Worm (Caenorhabditis elegans): ENCODE measurements around the gene ZK632.10.
A peak's percentile ranks its signal among the peaks of the same experiment; 100 is the strongest.

The ZK632.10 gene

ce11 chrIII:9850877-9851276 is 23.4 kb upstream of the ZK632.10 start:
- no peak for TF ChIP-seq ceh-43 (GFP tag; optimal IDR thresholded peaks at IDR 0.05)
- no peak for TF ChIP-seq nhr-237 (tag; optimal IDR thresholded peaks at IDR 0.05)
- TF ChIP-seq sem-2 (GFP tag; optimal IDR thresholded peaks at IDR 0.05) = no peak
- TF ChIP-seq ceh-83 (GFP tag; optimal IDR thresholded peaks at IDR 0.05) = no peak
- no peak for TF ChIP-seq sptf-1 (tag; optimal IDR thresholded peaks at IDR 0.05)

- TF ChIP-seq cnd-1 (tag; optimal IDR thresholded peaks at IDR 0.05) (no peak), lin-32 (GFP tag; optimal IDR thresholded peaks at IDR 0.05) (no peak), blmp-1 (tag; optimal IDR thresholded peaks at IDR 0.05) (no peak), hlh-1 (tag; optimal IDR thresholded peaks at IDR 0.05) (no peak), elt-3 (tag; optimal IDR thresholded peaks at IDR 0.05) (no peak), mep-1 (tag; optimal IDR thresholded peaks at IDR 0.05) (no peak), mab-5 (tag; optimal IDR thresholded peaks at IDR 0.05) (no peak), unc-120 (tag; optimal IDR thresholded peaks at IDR 0.05; ENCODE audit: poor library complexity, severe bottlenecking) (no peak), pha-4 (tag; optimal IDR thresholded peaks at IDR 0.05) (no peak), sem-2 (GFP tag; optimal IDR thresholded peaks at IDR 0.05) (no peak), nhr-28 (tag; optimal IDR thresholded peaks at IDR 0.05) (no peak), unc-62 (GFP tag; optimal IDR thresholded peaks at IDR 0.05) (no peak)
Observed at ce11 chrIII:9849950-9850349, 22.4 kb upstream of the ZK632.10 start.

DNA sequence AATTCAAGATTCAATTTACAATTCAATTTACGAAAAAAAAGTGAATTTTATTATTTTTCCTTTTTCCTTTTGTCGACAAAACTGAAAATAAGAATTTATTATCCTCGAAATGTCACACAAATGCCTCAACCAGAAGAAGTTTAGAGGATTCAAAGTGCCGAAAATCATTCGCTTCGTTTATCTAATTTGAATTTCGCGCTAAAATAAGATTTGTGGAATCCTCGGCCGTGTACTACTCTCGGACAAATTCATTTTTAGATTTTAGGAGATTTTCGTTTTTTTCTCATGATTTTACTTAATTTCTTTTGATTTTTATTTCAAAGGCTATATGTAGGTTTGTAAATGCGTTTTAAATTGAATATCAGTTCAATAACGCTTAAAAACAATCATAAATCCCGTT is 21.1 kb upstream of the ZK632.10 start:
- TF ChIP-seq lin-32 (GFP tag; optimal IDR thresholded peaks at IDR 0.05) (no peak), sem-2 (GFP tag; optimal IDR thresholded peaks at IDR 0.05) (no peak), ceh-43 (GFP tag; optimal IDR thresholded peaks at IDR 0.05) (no peak), flh-1 (GFP tag; optimal IDR thresholded peaks at IDR 0.05) (no peak), mab-5 (tag; optimal IDR thresholded peaks at IDR 0.05) (no peak), cnd-1 (tag; optimal IDR thresholded peaks at IDR 0.05) (no peak), pha-4 (tag; optimal IDR thresholded peaks at IDR 0.05) (no peak), nhr-2 (tag; optimal IDR thresholded peaks at IDR 0.05) (no peak), nhr-76 (tag; optimal IDR thresholded peaks at IDR 0.05) (no peak), ztf-11 (tag; optimal IDR thresholded peaks at IDR 0.05) (no peak), lin-13 (tag; optimal IDR thresholded peaks at IDR 0.05) (no peak), tbx-8 (GFP tag; optimal IDR thresholded peaks at IDR 0.05) (no peak), unc-62 (GFP tag; optimal IDR thresholded peaks at IDR 0.05) (no peak), ceh-39 (tag; optimal IDR thresholded peaks at IDR 0.05) (no peak), ham-2 (GFP tag; optimal IDR thresholded peaks at IDR 0.05) (no peak)

DNA sequence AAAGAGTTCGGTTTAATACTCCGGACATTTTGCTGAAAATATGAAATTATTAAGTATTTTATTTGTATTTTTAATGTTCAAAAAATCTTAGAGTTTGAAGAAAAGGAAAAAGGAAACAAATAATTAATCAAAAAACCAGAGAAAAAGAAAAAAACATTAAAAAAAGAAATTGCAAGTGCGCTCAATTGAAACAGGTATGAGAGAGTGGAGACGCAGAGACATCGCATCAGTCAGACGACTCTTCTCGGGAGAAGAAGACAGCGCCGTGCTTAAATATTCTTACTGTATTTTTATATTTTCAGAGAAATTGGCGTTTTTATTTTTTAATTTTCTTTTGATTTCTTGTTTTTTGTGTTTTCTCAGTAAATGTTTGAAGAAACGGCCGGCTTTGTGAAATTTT is 20.6 kb upstream of the ZK632.10 start, which contains the start of gene mrpl-36:
Gene mrpl-36, minus strand, starts transcription at position 34 of the 400 bp plus-strand sequence.
- TF ChIP-seq ztf-11 (tag; optimal IDR thresholded peaks at IDR 0.05) = no peak
- TF ChIP-seq ces-1 (GFP tag; optimal IDR thresholded peaks at IDR 0.05) = peak; percentile 13
- TF ChIP-seq lsy-2 (tag; optimal IDR thresholded peaks at IDR 0.05) = peak; percentile 28
- TF ChIP-seq nhr-237 (tag; optimal IDR thresholded peaks at IDR 0.05) = no peak
- no peak for TF ChIP-seq lin-13 (tag; optimal IDR thresholded peaks at IDR 0.05)
- no peak for TF ChIP-seq nhr-28 (tag; optimal IDR thresholded peaks at IDR 0.05)
- no peak for TF ChIP-seq flh-1 (GFP tag; optimal IDR thresholded peaks at IDR 0.05)
- TF ChIP-seq unc-62 (GFP tag; optimal IDR thresholded peaks at IDR 0.05) = no peak
- TF ChIP-seq drap-1 (GFP tag; optimal IDR thresholded peaks at IDR 0.05) = no peak
- TF ChIP-seq ceh-43 (GFP tag; optimal IDR thresholded peaks at IDR 0.05) = no peak
- TF ChIP-seq zip-8 (tag; optimal IDR thresholded peaks at IDR 0.05) = no peak
- no peak for TF ChIP-seq elt-3 (tag; optimal IDR thresholded peaks at IDR 0.05)
- TF ChIP-seq bed-3 (GFP tag; optimal IDR thresholded peaks at IDR 0.05) = no peak
- peak; percentile 14 for TF ChIP-seq mep-1 (tag; optimal IDR thresholded peaks at IDR 0.05)
- no peak for TF ChIP-seq mls-2 (tag; optimal IDR thresholded peaks at IDR 0.05)
- TF ChIP-seq blmp-1 (tag; optimal IDR thresholded peaks at IDR 0.05) = no peak
- no peak for TF ChIP-seq ham-2 (GFP tag; optimal IDR thresholded peaks at IDR 0.05)

ce11 chrIII:9846093-9846492 is 18.6 kb upstream of the ZK632.10 start, which contains the start of gene K11H3.2:
Gene K11H3.2 (plus strand): TSS chrIII:9846393.
- TF ChIP-seq ceh-83 (GFP tag; optimal IDR thresholded peaks at IDR 0.05) (no peak), pha-4 (tag; optimal IDR thresholded peaks at IDR 0.05) (no peak), tbx-8 (GFP tag; optimal IDR thresholded peaks at IDR 0.05) (no peak), blmp-1 (tag; optimal IDR thresholded peaks at IDR 0.05) (no peak), mep-1 (tag; optimal IDR thresholded peaks at IDR 0.05) (no peak), nhr-2 (tag; optimal IDR thresholded peaks at IDR 0.05) (no peak), unc-39 (tag; optimal IDR thresholded peaks at IDR 0.05) (no peak), sptf-1 (tag; optimal IDR thresholded peaks at IDR 0.05) (no peak), ham-2 (GFP tag; optimal IDR thresholded peaks at IDR 0.05) (no peak), ceh-43 (GFP tag; optimal IDR thresholded peaks at IDR 0.05) (no peak), lin-32 (GFP tag; optimal IDR thresholded peaks at IDR 0.05) (no peak), zip-8 (tag; optimal IDR thresholded peaks at IDR 0.05) (no peak), sem-2 (GFP tag; optimal IDR thresholded peaks at IDR 0.05) (no peak), nhr-237 (tag; optimal IDR thresholded peaks at IDR 0.05) (no peak), elt-1 (tag; optimal IDR thresholded peaks at IDR 0.05; ENCODE audit: borderline replicate concordance, insufficient read depth) (no peak), M03D4.4 (tag; optimal IDR thresholded peaks at IDR 0.05) (no peak), ces-1 (GFP tag; optimal IDR thresholded peaks at IDR 0.05) (no peak)

Measured in whole organism, mixed stage, embryonic.